Fruit fly (Drosophila melanogaster) whole organism, embryonic: ENCODE data around the gene CG33721.

Experiments used
- Bgb ChIP-seq: fragments of 200-800 bp; sonication (Bioruptor generic); IDR thresholded peaks from 2 replicates; pipeline ENCODE4 v1.3.6; 2022; ENCODE audit warnings: missing biosample characterization, missing genetic modification characterization; ENCODE audit not compliant: partially characterized antibody
- Blimp-1 ChIP-seq: fragments of 200-800 bp; sonication (Bioruptor generic); optimal IDR thresholded peaks from 3 replicates; lab custom pipeline; 2018; ENCODE audit warnings: missing biosample characterization, missing genetic modification characterization, mild to moderate bottlenecking, moderate library complexity, missing genetic modification reagents
- CG10274 ChIP-seq: fragments of 200-800 bp; sonication (Bioruptor generic); optimal IDR thresholded peaks from 3 replicates; lab custom pipeline; 2017; ENCODE audit warnings: missing biosample characterization, mild to moderate bottlenecking, missing genetic modification characterization
- CG10462 ChIP-seq: fragments of 200-800 bp; sonication (Bioruptor generic); optimal IDR thresholded peaks from 2 replicates; lab custom pipeline; 2016; ENCODE audit warnings: missing biosample characterization, missing genetic modification characterization
- CG12104 ChIP-seq: fragments of 200-800 bp; sonication (Bioruptor generic); optimal IDR thresholded peaks from 3 replicates; lab custom pipeline; 2016; ENCODE audit warnings: missing biosample characterization, missing genetic modification characterization
- CG12155 ChIP-seq: fragments of 200-800 bp; sonication (Bioruptor generic); optimal IDR thresholded peaks from 3 replicates; lab custom pipeline; 2016; ENCODE audit warnings: missing biosample characterization, missing genetic modification characterization
- CG14441 ChIP-seq: fragments of 200-800 bp; sonication (Bioruptor generic); IDR thresholded peaks from 2 replicates; pipeline ENCODE4 v1.3.6; 2022; ENCODE audit warnings: missing biosample characterization, missing genetic modification characterization
- CG16815 ChIP-seq: fragments of 200-800 bp; sonication (Bioruptor generic); optimal IDR thresholded peaks from 3 replicates; lab custom pipeline; 2017; ENCODE audit warnings: missing biosample characterization, mild to moderate bottlenecking, missing genetic modification characterization
- CG2116 ChIP-seq: fragments of 200-800 bp; sonication (Bioruptor generic); optimal IDR thresholded peaks from 3 replicates; lab custom pipeline; 2018; ENCODE audit warnings: missing biosample characterization, mild to moderate bottlenecking, missing genetic modification characterization
- CG2678 ChIP-seq: fragments of 200-800 bp; sonication (Bioruptor generic); optimal IDR thresholded peaks from 3 replicates; lab custom pipeline; 2019; ENCODE audit warnings: missing biosample characterization, mild to moderate bottlenecking, missing genetic modification characterization, moderate library complexity
- CG3163 ChIP-seq: fragments of 200-800 bp; sonication (Bioruptor generic); optimal IDR thresholded peaks from 3 replicates; lab custom pipeline; 2016; ENCODE audit warnings: missing biosample characterization, missing genetic modification characterization
- CG3726 ChIP-seq: fragments of 200-800 bp; sonication (Bioruptor generic); IDR thresholded peaks from 3 replicates; pipeline ENCODE4, ENCODE4 v1.3.6; 2022; ENCODE audit warnings: missing biosample characterization, missing genetic modification characterization
- CG7786 ChIP-seq: fragments of 200-800 bp; sonication (Bioruptor generic); optimal IDR thresholded peaks from 2 replicates; lab custom pipeline; 2016; ENCODE audit warnings: missing biosample characterization, missing genetic modification characterization
- CG8290 ChIP-seq, 3 experiments: fragments of 200-800 bp; sonication (Bioruptor generic); optimal IDR thresholded peaks; 2 replicates each; lab custom pipeline; 2016 to 2019; ENCODE audit warnings: missing biosample characterization in 3 of 3, missing genetic modification characterization in 3 of 3, mild to moderate bottlenecking in 2 of 3, moderate library complexity in 1 of 3
- CG8359 ChIP-seq: fragments of 200-800 bp; sonication (Bioruptor generic); optimal IDR thresholded peaks from 2 replicates; lab custom pipeline; 2017; ENCODE audit warnings: missing biosample characterization, mild to moderate bottlenecking, missing genetic modification characterization, borderline replicate concordance
- CG8388 ChIP-seq: fragments of 200-800 bp; sonication (Bioruptor generic); optimal IDR thresholded peaks from 2 replicates; lab custom pipeline; 2019; ENCODE audit warnings: missing biosample characterization, mild to moderate bottlenecking, missing genetic modification characterization, moderate library complexity
- Doc2 ChIP-seq: fragments of 200-800 bp; sonication (Bioruptor generic); IDR thresholded peaks from 2 replicates; pipeline ENCODE4 v1.3.6; 2022; ENCODE audit warnings: missing biosample characterization, missing genetic modification characterization
- Doc3 ChIP-seq: fragments of 200-800 bp; sonication (Bioruptor generic); IDR thresholded peaks from 3 replicates; pipeline ENCODE4 v1.3.6; 2022; ENCODE audit warnings: missing biosample characterization, missing genetic modification characterization; ENCODE audit not compliant: partially characterized antibody
- Elba2 ChIP-seq: fragments of 200-800 bp; sonication (Bioruptor generic); optimal IDR thresholded peaks from 3 replicates; lab custom pipeline; 2016; ENCODE audit warnings: missing biosample characterization, missing genetic modification characterization
- Fer2 ChIP-seq: fragments of 200-800 bp; sonication (Bioruptor generic); optimal IDR thresholded peaks from 2 replicates; lab custom pipeline; 2018; ENCODE audit warnings: missing biosample characterization, mild to moderate bottlenecking, missing genetic modification characterization, moderate library complexity
- H2.0 ChIP-seq: fragments of 200-800 bp; sonication (Bioruptor generic); IDR thresholded peaks from 2 replicates; pipeline ENCODE4 v1.3.6; 2022; ENCODE audit warnings: missing biosample characterization, missing genetic modification characterization
- HLH3B ChIP-seq: fragments of 200-800 bp; sonication (Bioruptor generic); IDR thresholded peaks from 2 replicates; pipeline ENCODE4 v1.3.6; 2022; ENCODE audit warnings: missing biosample characterization, missing genetic modification characterization
- Hey ChIP-seq: fragments of 200-800 bp; sonication (Bioruptor generic); optimal IDR thresholded peaks from 3 replicates; lab custom pipeline; 2018; ENCODE audit warnings: missing biosample characterization, mild to moderate bottlenecking, missing genetic modification characterization
- Hr3 ChIP-seq: fragments of 200-800 bp; sonication (Bioruptor generic); optimal IDR thresholded peaks from 3 replicates; lab custom pipeline; 2016; ENCODE audit warnings: missing biosample characterization, missing genetic modification characterization
- Med ChIP-seq: fragments of 200-800 bp; sonication (Bioruptor generic); peaks from one replicate; lab custom pipeline; 2016; ENCODE audit warnings: missing biosample characterization, missing genetic modification characterization, mild to moderate bottlenecking, inconsistent platforms, moderate library complexity
- Nf-YC ChIP-seq: fragments of 200-800 bp; optimal IDR thresholded peaks from 3 replicates; lab custom pipeline; 2019; ENCODE audit warnings: missing biosample characterization, mild to moderate bottlenecking, missing genetic modification characterization, moderate library complexity
- Pdp1 ChIP-seq, 2 experiments: fragments of 200-800 bp; sonication (Bioruptor generic); optimal IDR thresholded peaks; 3 replicates each; lab custom pipeline; 2016; ENCODE audit warnings: missing biosample characterization in 2 of 2, missing genetic modification characterization in 2 of 2, mild to moderate bottlenecking in 1 of 2, moderate library complexity in 1 of 2
- Ptx1 ChIP-seq: fragments of 200-800 bp; sonication (Bioruptor generic); IDR thresholded peaks from 2 replicates; pipeline ENCODE4 v1.3.6; 2022; ENCODE audit warnings: missing biosample characterization, missing genetic modification characterization
- Rx ChIP-seq: fragments of 200-800 bp; sonication (Bioruptor generic); IDR thresholded peaks from 2 replicates; pipeline ENCODE4 v1.3.6; 2022; ENCODE audit warnings: missing biosample characterization, missing genetic modification characterization
- Usf ChIP-seq: fragments of 200-800 bp; sonication (Bioruptor generic); optimal IDR thresholded peaks from 2 replicates; lab custom pipeline; 2017; ENCODE audit warnings: missing genotype, missing biosample characterization, missing genetic modification characterization
- amos ChIP-seq: fragments of 200-800 bp; sonication (Bioruptor generic); IDR thresholded peaks from 2 replicates; pipeline ENCODE4 v1.3.6; 2022; ENCODE audit warnings: missing biosample characterization, missing genetic modification characterization; ENCODE audit not compliant: partially characterized antibody
- bbx ChIP-seq: fragments of 200-800 bp; sonication (Bioruptor generic); IDR thresholded peaks from 2 replicates; pipeline ENCODE4 v1.3.6; 2022; ENCODE audit warnings: missing biosample characterization, missing genetic modification characterization; ENCODE audit not compliant: partially characterized antibody
- bcd ChIP-seq: fragments of 200-800 bp; sonication (Bioruptor generic); optimal IDR thresholded peaks from 2 replicates; lab custom pipeline; 2017; ENCODE audit warnings: missing biosample characterization, mild to moderate bottlenecking, missing genetic modification characterization
- chif ChIP-seq, 2 experiments: fragments of 200-800 bp; sonication (Bioruptor generic); optimal IDR thresholded peaks; 3 replicates each; lab custom pipeline; 2016; ENCODE audit warnings: missing biosample characterization in 2 of 2, missing genetic modification characterization in 2 of 2
- chm ChIP-seq: fragments of 200-800 bp; sonication (Bioruptor generic); IDR thresholded peaks from 2 replicates; pipeline ENCODE4 v1.3.6; 2022; ENCODE audit warnings: missing biosample characterization, missing genetic modification characterization
- crp ChIP-seq, 2 experiments: fragments of 200-800 bp; sonication (Bioruptor generic); optimal IDR thresholded peaks; 2 replicates in 1 of 2; 3 replicates in 1 of 2; lab custom pipeline; 2017; ENCODE audit warnings: missing biosample characterization in 2 of 2, missing genetic modification characterization in 2 of 2, mild to moderate bottlenecking in 1 of 2, moderate library complexity in 1 of 2
- dan ChIP-seq: fragments of 200-800 bp; sonication (Bioruptor generic); IDR thresholded peaks from 2 replicates; pipeline ENCODE4 v1.3.6; 2022; ENCODE audit warnings: missing biosample characterization, missing genetic modification characterization
- dmrt11E ChIP-seq: fragments of 200-800 bp; sonication (Bioruptor generic); optimal IDR thresholded peaks from 3 replicates; lab custom pipeline; 2018; ENCODE audit warnings: missing biosample characterization, mild to moderate bottlenecking, missing genetic modification characterization, moderate library complexity
- hb ChIP-seq: fragments of 200-800 bp; sonication (Bioruptor generic); IDR thresholded peaks from 3 replicates; pipeline ENCODE4 v1.3.6; 2022; ENCODE audit warnings: missing biosample characterization, missing genetic modification characterization; ENCODE audit not compliant: partially characterized antibody
- nerfin-2 ChIP-seq: fragments of 200-800 bp; sonication (Bioruptor generic); IDR thresholded peaks from 2 replicates; pipeline ENCODE4 v1.3.6; 2022; ENCODE audit warnings: missing biosample characterization, missing genetic modification characterization; ENCODE audit not compliant: partially characterized antibody
- oc ChIP-seq: fragments of 200-800 bp; sonication (Bioruptor generic); optimal IDR thresholded peaks from 2 replicates; lab custom pipeline; 2018; ENCODE audit warnings: missing biosample characterization, mild to moderate bottlenecking, missing genetic modification characterization, moderate library complexity
- pnt ChIP-seq: fragments of 200-800 bp; sonication (Bioruptor generic); optimal IDR thresholded peaks from 3 replicates; lab custom pipeline; 2016; ENCODE audit warnings: missing biosample characterization, missing genetic modification characterization
- ro ChIP-seq: fragments of 200-800 bp; sonication (Bioruptor generic); IDR thresholded peaks from 2 replicates; pipeline ENCODE4 v1.3.6; 2022; ENCODE audit warnings: missing biosample characterization, missing genetic modification characterization
- sd ChIP-seq: fragments of 200-800 bp; sonication (Bioruptor generic); optimal IDR thresholded peaks from 3 replicates; lab custom pipeline; 2018; ENCODE audit warnings: missing biosample characterization, mild to moderate bottlenecking, missing genetic modification characterization, moderate library complexity
- sens ChIP-seq: fragments of 200-800 bp; sonication (Bioruptor generic); peaks from one replicate; lab custom pipeline; 2016; ENCODE audit warnings: missing biosample characterization, missing genetic modification characterization
- stwl ChIP-seq: fragments of 200-800 bp; sonication (Bioruptor generic); optimal IDR thresholded peaks from 3 replicates; lab custom pipeline; 2018; ENCODE audit warnings: missing biosample characterization, mild to moderate bottlenecking, missing genetic modification characterization, moderate library complexity
- tgo ChIP-seq: fragments of 200-800 bp; sonication (Bioruptor generic); IDR thresholded peaks from 3 replicates; pipeline ENCODE4 v1.3.6; 2022; ENCODE audit warnings: missing biosample characterization, missing genetic modification characterization
- wek ChIP-seq: fragments of 200-800 bp; sonication (Bioruptor generic); optimal IDR thresholded peaks from 3 replicates; lab custom pipeline; 2018; ENCODE audit warnings: missing biosample characterization, mild to moderate bottlenecking, missing genetic modification characterization, moderate library complexity

CG33721 gene

dm6 chr3R:22368077-22368776, 37.4 kb downstream of the CG33721 start (continued):
- TF ChIP-seq Med (GFP tag; lab: Kevin White, UChicago), result peak; percentile 65
- peak; percentile 38; the same call in 1 of the 2 replicates for TF ChIP-seq amos
- 0 out of 2 replicates have a peak, but pooled peaks have one; percentile 3 for TF ChIP-seq Doc2 (GFP tag; lab: Robert Waterston, UW)
- TF ChIP-seq Fer2 (tag; lab: Kevin White, UChicago), result no peak
- TF ChIP-seq H2.0 (GFP tag; lab: Robert Waterston, UW), result no peak
- TF ChIP-seq CG8388 (GFP tag; lab: Kevin White, UChicago), result no peak
- TF ChIP-seq CG10462, result no peak
- no peak for TF ChIP-seq CG3163
- no peak for TF ChIP-seq CG7786 (GFP tag; lab: Kevin White, UChicago)
- TF ChIP-seq bbx (GFP tag; lab: Robert Waterston, UW), result peak; percentile 59; the same call in 1 of the 2 replicates
- TF ChIP-seq chm (GFP tag; lab: Robert Waterston, UW), result no peak
- TF ChIP-seq CG14441 (GFP tag; lab: Robert Waterston, UW), result no peak
- TF ChIP-seq Rx (GFP tag; lab: Robert Waterston, UW), result no peak
- TF ChIP-seq CG8290 (GFP tag; optimal IDR thresholded peaks at IDR 0.05; lab: Kevin White, UChicago), result no peak
- peak in 1 of 2 experiments; percentile 33 for TF ChIP-seq CG8290 (tag; optimal IDR thresholded peaks at IDR 0.05; lab: Kevin White, UChicago)
- TF ChIP-seq Bgb (GFP tag; lab: Robert Waterston, UW), result peak; percentile 66
- TF ChIP-seq Hr3 (GFP tag; lab: Kevin White, UChicago), result no peak
- TF ChIP-seq Doc3 (GFP tag; lab: Robert Waterston, UW), result peak; percentile 40; the same call in 1 of the 3 replicates
- no peak for TF ChIP-seq HLH3B (GFP tag; lab: Robert Waterston, UW)
- no peak for TF ChIP-seq CG3726 (GFP tag; lab: Robert Waterston, UW)
- TF ChIP-seq pnt (GFP tag; lab: Kevin White, UChicago), result no peak
- TF ChIP-seq CG16815, result no peak
- no peak for TF ChIP-seq CG10274
- no peak for TF ChIP-seq stwl (tag; lab: Kevin White, UChicago)
- TF ChIP-seq wek (GFP tag; lab: Kevin White, UChicago), result no peak
- TF ChIP-seq Pdp1 (GFP tag; optimal IDR thresholded peaks at IDR 0.05; lab: Kevin White, UChicago), result peak in 1 of 2 experiments; percentile 96
- no peak for TF ChIP-seq dmrt11E
- peak in 1 of 2 experiments; percentile 73 for TF ChIP-seq crp (GFP tag; optimal IDR thresholded peaks at IDR 0.05; lab: Kevin White, UChicago)
- TF ChIP-seq Blimp-1 (GFP tag; lab: Kevin White, UChicago), result peak; percentile 96
- TF ChIP-seq nerfin-2 (GFP tag; lab: Robert Waterston, UW), result peak; percentile 26; the same call in 1 of the 2 replicates
- no peak for TF ChIP-seq bcd (GFP tag; lab: Kevin White, UChicago)
- peak; percentile 66; the same call in 1 of the 3 replicates for TF ChIP-seq hb
- peak; percentile 9 for TF ChIP-seq Nf-YC (tag; lab: Kevin White, UChicago)
- TF ChIP-seq Hey (tag; lab: Kevin White, UChicago), result no peak
- no peak for TF ChIP-seq CG8359 (GFP tag; lab: Kevin White, UChicago)
- TF ChIP-seq tgo (GFP tag; lab: Robert Waterston, UW), result no peak
- peak; percentile 72 for TF ChIP-seq oc (tag; lab: Kevin White, UChicago)
- no peak for TF ChIP-seq ro
- TF ChIP-seq Usf (GFP tag; lab: Kevin White, UChicago), result no peak
- no peak for TF ChIP-seq CG12104 (GFP tag; lab: Kevin White, UChicago)
- no peak for TF ChIP-seq Elba2 (GFP tag; lab: Kevin White, UChicago)
- TF ChIP-seq sens (GFP tag; lab: Kevin White, UChicago), result no peak
- TF ChIP-seq CG2678 (tag; lab: Kevin White, UChicago), result no peak
- peak; percentile 83 for TF ChIP-seq sd (tag; lab: Kevin White, UChicago)
- peak; percentile 5; the same call in 1 of the 2 replicates for TF ChIP-seq Ptx1 (GFP tag; lab: Robert Waterston, UW)
- TF ChIP-seq CG12155 (GFP tag; lab: Kevin White, UChicago), result no peak
- TF ChIP-seq CG2116, result no peak
- no peak for TF ChIP-seq dan
- TF ChIP-seq chif (GFP tag; optimal IDR thresholded peaks at IDR 0.05; lab: Kevin White, UChicago), result no peak
